Worm (Caenorhabditis elegans): Measurements from ENCODE around the gene K11G12.6.

K11G12.6 gene

ce11 chrX:6742011-6742683 lies 12.7 kb upstream of the K11G12.6 start, which contains the start of gene mdl-1 (continued):
- TF ChIP-seq bed-2 (GFP tag; IDR thresholded peaks at IDR 0.05) (no peak), lin-35 (GFP tag; optimal IDR thresholded peaks at IDR 0.05) (peak in 1 of 3 experiments; percentile 14), Y79H2A.3 (GFP tag; conservative IDR thresholded peaks at IDR 0.05) (no peak; the same call in 1 of the 2 replicates), ztf-28 (GFP tag; IDR thresholded peaks at IDR 0.05) (no peak), unc-62 (GFP tag; optimal IDR thresholded peaks at IDR 0.05) (no peak), ZK185.1 (tag; optimal IDR thresholded peaks at IDR 0.05; ENCODE audit: poor library complexity, severe bottlenecking) (peak; percentile 58), nhr-80 (tag; optimal IDR thresholded peaks at IDR 0.05) (peak; percentile 37), akir-1 (GFP tag; optimal IDR thresholded peaks at IDR 0.05) (no peak), mcd-1 (GFP tag; IDR thresholded peaks at IDR 0.05) (peak; percentile 70), ztf-6 (GFP tag; IDR thresholded peaks at IDR 0.05) (no peak), F39B2.1 (GFP tag; IDR thresholded peaks at IDR 0.05) (no peak), dpff-1 (tag; optimal IDR thresholded peaks at IDR 0.05) (no peak), nhr-120 (GFP tag; IDR thresholded peaks at IDR 0.05) (no peak), lin-26 (GFP tag; IDR thresholded peaks at IDR 0.05) (peak; percentile 33; the same call in 1 of the 2 replicates), F37B4.10 (GFP tag; IDR thresholded peaks at IDR 0.05) (no peak), ceh-27 (GFP tag; optimal IDR thresholded peaks at IDR 0.05) (peak; percentile 87), xnd-1 (tag; optimal IDR thresholded peaks at IDR 0.05) (no peak), ztf-18 (tag; optimal IDR thresholded peaks at IDR 0.05) (no peak), ceh-79 (tag; optimal IDR thresholded peaks at IDR 0.05) (no peak), pbrm-1 (GFP tag; IDR thresholded peaks at IDR 0.05) (peak; percentile 68; the same call in 1 of the 2 replicates), repo-1 (tag; optimal IDR thresholded peaks at IDR 0.05) (no peak), ztf-25 (GFP tag; IDR thresholded peaks at IDR 0.05) (no peak), ets-4 (GFP tag; optimal IDR thresholded peaks at IDR 0.05) (no peak), ama-1 (optimal IDR thresholded peaks at IDR 0.05) (no peak), ama-1 (GFP tag; optimal IDR thresholded peaks at IDR 0.05) (no peak), B0261.1 (tag; optimal IDR thresholded peaks at IDR 0.05) (no peak), nfya-2 (GFP tag; IDR thresholded peaks at IDR 0.05) (no peak), Y53F4B.3 (GFP tag; IDR thresholded peaks at IDR 0.05) (no peak), attf-5 (GFP tag; optimal IDR thresholded peaks at IDR 0.05) (peak; percentile 64), Y67H2A.10 (GFP tag; conservative IDR thresholded peaks at IDR 0.05) (no peak), F52B5.7 (tag; optimal IDR thresholded peaks at IDR 0.05) (peak; percentile 71), snpc-3.4 (tag; optimal IDR thresholded peaks at IDR 0.05) (peak; percentile 6), bed-1 (GFP tag; IDR thresholded peaks at IDR 0.05) (no peak), attf-3 (GFP tag; conservative IDR thresholded peaks at IDR 0.05) (no peak; the same call in 1 of the 2 replicates), dpl-1 (GFP tag; optimal IDR thresholded peaks at IDR 0.05) (no peak), dox-1 (GFP tag; IDR thresholded peaks at IDR 0.05) (peak; percentile 70), lsl-1 (GFP tag; optimal IDR thresholded peaks at IDR 0.05) (no peak), nhr-27 (tag; optimal IDR thresholded peaks at IDR 0.05) (peak; percentile 53), C17E4.6 (GFP tag; IDR thresholded peaks at IDR 0.05) (no peak), lag-1 (GFP tag; IDR thresholded peaks at IDR 0.05) (no peak), pha-4 (tag; optimal IDR thresholded peaks at IDR 0.05) (peak; percentile 75), lin-54 (GFP tag; optimal IDR thresholded peaks at IDR 0.05) (peak; percentile 38), T07F8.4 (tag; optimal IDR thresholded peaks at IDR 0.05) (no peak), snpc-4 (GFP tag; optimal IDR thresholded peaks at IDR 0.05) (peak; percentile 39), snpc-4 (tag; optimal IDR thresholded peaks at IDR 0.05) (peak in 3 of 4 experiments; percentile 10 to 23 (median 16)), chd-7 (tag; optimal IDR thresholded peaks at IDR 0.05) (peak; percentile 93), athp-1 (tag; optimal IDR thresholded peaks at IDR 0.05) (no peak), F22D6.2 (tag; optimal IDR thresholded peaks at IDR 0.05) (peak; percentile 59), sptf-2 (GFP tag; optimal IDR thresholded peaks at IDR 0.05) (no peak)
